Worm (Caenorhabditis elegans): ENCODE data around the gene miga-1.

ce11 chrV:12410416-12411001 lies 9.8 kb upstream of the miga-1 start, which contains the start of gene hrg-2:
- TF ChIP-seq mec-3 (tag; optimal IDR thresholded peaks at IDR 0.05; ENCODE audit: borderline replicate concordance): no peak
- no peak for TF ChIP-seq ceh-31 (tag; optimal IDR thresholded peaks at IDR 0.05)
- no peak for TF ChIP-seq hlh-8 (tag; optimal IDR thresholded peaks at IDR 0.05)
- TF ChIP-seq unc-55 (GFP tag; optimal IDR thresholded peaks at IDR 0.05): no peak
- TF ChIP-seq fkh-10 (GFP tag; optimal IDR thresholded peaks at IDR 0.05): no peak
- TF ChIP-seq pqm-1 (tag; optimal IDR thresholded peaks at IDR 0.05): no peak
- TF ChIP-seq hlh-15 (tag; optimal IDR thresholded peaks at IDR 0.05): no peak
